Fruit fly (Drosophila melanogaster) whole organism, wandering third instar larva: ENCODE data around the gene CG31807.
A peak's percentile ranks its signal among the peaks of the same experiment; 100 is the strongest.

Experiments
- Abd-B ChIP-seq: fragments of >200 bp; optimal IDR thresholded peaks from 2 replicates; lab custom pipeline; 2017; ENCODE audit warnings: missing biosample characterization, missing genetic modification characterization
- CG32264 ChIP-seq: fragments of 200-800 bp; sonication (Bioruptor generic); optimal IDR thresholded peaks from 2 replicates; lab custom pipeline; 2016; ENCODE audit warnings: missing biosample characterization, missing genetic modification characterization
- CG9705 ChIP-seq: fragments of 200-800 bp; sonication (Bioruptor generic); optimal IDR thresholded peaks from 2 replicates; lab custom pipeline; 2018; ENCODE audit warnings: missing biosample characterization, mild to moderate bottlenecking, missing genetic modification characterization
- CrebA ChIP-seq: fragments of 200-800 bp; sonication (Bioruptor generic); optimal IDR thresholded peaks from 2 replicates; lab custom pipeline; 2016; ENCODE audit warnings: missing biosample characterization, mild to moderate bottlenecking, missing genetic modification characterization, borderline replicate concordance
- Dfd ChIP-seq: fragments of >200 bp; optimal IDR thresholded peaks from 2 replicates; lab custom pipeline; 2017; ENCODE audit warnings: missing biosample characterization, missing genetic modification characterization
- Dif ChIP-seq: fragments of 200-275, 200-300 bp; sonication (Bioruptor generic); optimal IDR thresholded peaks from 2 replicates; lab custom pipeline; 2018; ENCODE audit warnings: missing biosample characterization, missing genetic modification characterization; ENCODE audit not compliant: partially characterized antibody
- GATAd ChIP-seq: sonication (Bioruptor generic); optimal IDR thresholded peaks from 2 replicates; lab custom pipeline; 2016; ENCODE audit warnings: missing biosample characterization, missing genetic modification characterization
- HLH106 ChIP-seq: fragments of 200-800 bp; optimal IDR thresholded peaks from 3 replicates; lab custom pipeline; 2019; ENCODE audit warnings: missing biosample characterization, mild to moderate bottlenecking, missing genetic modification characterization, moderate library complexity
- Hnf4 ChIP-seq: fragments of 200-800 bp; sonication (Bioruptor generic); optimal IDR thresholded peaks from 2 replicates; lab custom pipeline; 2016; ENCODE audit warnings: missing biosample characterization, mild to moderate bottlenecking, missing genetic modification characterization
- Hr78 ChIP-seq: fragments of >200 bp; optimal IDR thresholded peaks from 2 replicates; lab custom pipeline; 2017; ENCODE audit warnings: missing biosample characterization, missing genetic modification characterization
- Hr83 ChIP-seq: fragments of 200-300 bp; sonication (Bioruptor generic); optimal IDR thresholded peaks from 2 replicates; lab custom pipeline; 2016; ENCODE audit warnings: missing biosample characterization, mild to moderate bottlenecking, missing genetic modification characterization, moderate library complexity; ENCODE audit not compliant: poor library complexity, severe bottlenecking
- Mio ChIP-seq: sonication (Bioruptor generic); optimal IDR thresholded peaks from 2 replicates; lab custom pipeline; 2016; ENCODE audit warnings: missing biosample characterization, missing genetic modification characterization
- Myc ChIP-seq: fragments of >200 bp; optimal IDR thresholded peaks from 2 replicates; lab custom pipeline; 2017
- OdsH ChIP-seq: fragments of 200-800 bp; sonication (Bioruptor generic); optimal IDR thresholded peaks from 2 replicates; lab custom pipeline; 2016; ENCODE audit warnings: missing biosample characterization, mild to moderate bottlenecking, missing genetic modification characterization
- Rel ChIP-seq, 2 experiments: fragments of 200-800 bp; sonication (Bioruptor generic) in 1 of 2; optimal IDR thresholded peaks; 2 replicates in 1 of 2; 3 replicates in 1 of 2; lab custom pipeline; 2016 to 2019; ENCODE audit warnings: mild to moderate bottlenecking in 2 of 2, missing biosample characterization in 2 of 2, missing genetic modification characterization in 2 of 2, moderate library complexity in 1 of 2
- Sp1 ChIP-seq: fragments of 200-800 bp; sonication (Bioruptor generic); optimal IDR thresholded peaks from 3 replicates; lab custom pipeline; 2019; ENCODE audit warnings: missing biosample characterization, mild to moderate bottlenecking, missing genetic modification characterization, moderate library complexity
- br ChIP-seq: fragments of 200-800 bp; sonication (Bioruptor generic); optimal IDR thresholded peaks from 2 replicates; lab custom pipeline; 2016; ENCODE audit warnings: missing biosample characterization, missing genetic modification characterization
- brk ChIP-seq: fragments of 200-800 bp; sonication (Bioruptor generic); optimal IDR thresholded peaks from 2 replicates; lab custom pipeline; 2016; ENCODE audit warnings: missing biosample characterization, mild to moderate bottlenecking, missing genetic modification characterization
- dl ChIP-seq, 2 experiments: fragments of 175-275, 200-275 bp in 1 of 2; fragments of 200-275 bp in 1 of 2; sonication (Bioruptor generic); optimal IDR thresholded peaks; lab custom pipeline; 2018; ENCODE audit warnings: mild to moderate bottlenecking in 2 of 2, missing biosample characterization in 2 of 2, missing genetic modification characterization in 2 of 2, moderate library complexity in 2 of 2; ENCODE audit not compliant: partially characterized antibody in 2 of 2, insufficient read depth in 1 of 2
- foxo ChIP-seq, 2 experiments: fragments of 200-800 bp; sonication (Bioruptor generic); optimal IDR thresholded peaks; 2 replicates in 1 of 2; 3 replicates in 1 of 2; lab custom pipeline; 2016 to 2017; ENCODE audit warnings: missing biosample characterization in 2 of 2, missing genetic modification characterization in 2 of 2
- fru ChIP-seq: fragments of 200-800 bp; sonication (Bioruptor generic); optimal IDR thresholded peaks from 3 replicates; lab custom pipeline; 2016; ENCODE audit warnings: missing biosample characterization, mild to moderate bottlenecking, missing genetic modification characterization
- jim ChIP-seq: fragments of 175-275, 200-325 bp; sonication (Bioruptor generic); optimal IDR thresholded peaks from 2 replicates; lab custom pipeline; 2016; ENCODE audit warnings: missing biosample characterization, mild to moderate bottlenecking, missing genetic modification characterization
- lola ChIP-seq: fragments of >200 bp; optimal IDR thresholded peaks from 2 replicates; lab custom pipeline; 2017; ENCODE audit warnings: missing biosample characterization, missing genetic modification characterization
- pan ChIP-seq: fragments of >200 bp; optimal IDR thresholded peaks from 2 replicates; lab custom pipeline; 2017
- psq ChIP-seq: fragments of 200-800 bp; sonication (Bioruptor generic); optimal IDR thresholded peaks from 3 replicates; lab custom pipeline; 2017; ENCODE audit warnings: missing biosample characterization, mild to moderate bottlenecking, missing genetic modification characterization, moderate library complexity
- rgr ChIP-seq: fragments of 200-800 bp; sonication (Bioruptor generic); optimal IDR thresholded peaks from 3 replicates; lab custom pipeline; 2016; ENCODE audit warnings: missing biosample characterization, mild to moderate bottlenecking, missing genetic modification characterization
- tai ChIP-seq: sonication (Bioruptor generic); optimal IDR thresholded peaks from 2 replicates; lab custom pipeline; 2016; ENCODE audit warnings: missing biosample characterization, missing genetic modification characterization

Gene CG31807

dm6 chr2L:16719643-16720515 lies 36.1 kb upstream of the CG31807 start, which contains the start of gene Cyt-c-p:
Gene Cyt-c-p (plus strand): TSS chr2L:16719932.
- TF ChIP-seq CG32264 (GFP tag; lab: Kevin White, UChicago) (no peak), OdsH (peak; percentile 19), Hr78 (GFP tag; lab: Kevin White, UChicago) (no peak), Mio (GFP tag; lab: Kevin White, UChicago) (no peak), brk (GFP tag; lab: Kevin White, UChicago) (no peak), Myc (lab: Kevin White, UChicago) (peak; percentile 19), Hr83 (GFP tag; lab: Kevin White, UChicago) (peak; percentile 28), rgr (GFP tag; lab: Kevin White, UChicago) (peak; percentile 19), dl (GFP tag; optimal IDR thresholded peaks at IDR 0.05; lab: Kevin White, UChicago; ENCODE audit: insufficient read depth in 1 of 2, partially characterized antibody in 2 of 2) (no peak), jim (GFP tag; lab: Kevin White, UChicago) (no peak), Rel (GFP tag; optimal IDR thresholded peaks at IDR 0.05; lab: Kevin White, UChicago) (no peak), Rel (tag; optimal IDR thresholded peaks at IDR 0.05; lab: Kevin White, UChicago) (peak; percentile 83), Dif (GFP tag; lab: Kevin White, UChicago) (peak; percentile 0), CrebA (GFP tag; lab: Kevin White, UChicago) (no peak), foxo (GFP tag; optimal IDR thresholded peaks at IDR 0.05; lab: Kevin White, UChicago) (peak in 1 of 2 experiments; percentile 28), psq (GFP tag; lab: Kevin White, UChicago) (no peak), HLH106 (peak; percentile 13), pan (no peak), Hnf4 (no peak)

DNA sequence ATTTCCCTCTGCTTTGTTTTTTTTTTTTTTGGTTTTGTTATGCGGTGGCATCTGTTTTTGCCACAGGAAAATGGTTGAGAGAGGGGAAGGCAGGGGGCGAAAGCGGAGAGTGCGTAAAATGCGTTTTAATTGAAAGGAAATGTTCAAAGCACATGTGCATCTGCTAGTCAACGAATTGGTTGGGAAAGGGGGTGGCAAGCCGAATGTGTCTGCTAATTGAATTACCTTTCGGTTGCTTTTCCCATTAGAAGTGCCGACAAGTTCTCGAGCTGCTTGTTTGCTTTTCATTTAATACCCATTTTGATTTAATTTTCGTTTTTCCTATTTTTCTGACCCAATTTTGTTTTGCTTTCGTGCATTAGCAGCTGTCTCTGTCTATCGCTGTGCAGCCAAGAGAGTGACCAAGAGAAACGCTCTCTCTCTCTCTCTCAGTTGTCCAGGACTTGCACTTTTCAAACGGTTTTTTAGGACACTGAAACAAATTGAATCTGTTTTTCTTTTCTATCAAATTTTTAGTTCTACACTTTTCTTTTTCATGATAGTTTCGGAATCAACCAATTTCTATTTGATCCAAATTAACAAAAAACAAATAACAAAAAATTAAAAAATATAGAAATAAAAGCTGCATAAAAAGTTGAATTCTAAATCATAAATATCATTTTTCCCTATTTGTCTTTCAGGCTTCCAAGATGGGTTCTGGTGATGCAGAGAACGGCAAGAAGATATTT lies 34.8 kb upstream of the CG31807 start:
- no peak for TF ChIP-seq Hr78 (GFP tag; lab: Kevin White, UChicago)
- no peak for TF ChIP-seq tai (GFP tag; lab: Kevin White, UChicago)
- TF ChIP-seq Dfd (GFP tag; lab: Kevin White, UChicago): no peak
- TF ChIP-seq fru (GFP tag; lab: Kevin White, UChicago): no peak
- no peak for TF ChIP-seq Dif (GFP tag; lab: Kevin White, UChicago)
- no peak for TF ChIP-seq psq (GFP tag; lab: Kevin White, UChicago)
- no peak for TF ChIP-seq brk (GFP tag; lab: Kevin White, UChicago)
- no peak for TF ChIP-seq Hnf4
- no peak for TF ChIP-seq lola (GFP tag; lab: Kevin White, UChicago)
- no peak for TF ChIP-seq CG32264 (GFP tag; lab: Kevin White, UChicago)
- TF ChIP-seq br (GFP tag; lab: Kevin White, UChicago): no peak
- no peak for TF ChIP-seq HLH106
- no peak for TF ChIP-seq CG9705 (GFP tag; lab: Kevin White, UChicago)

DNA sequence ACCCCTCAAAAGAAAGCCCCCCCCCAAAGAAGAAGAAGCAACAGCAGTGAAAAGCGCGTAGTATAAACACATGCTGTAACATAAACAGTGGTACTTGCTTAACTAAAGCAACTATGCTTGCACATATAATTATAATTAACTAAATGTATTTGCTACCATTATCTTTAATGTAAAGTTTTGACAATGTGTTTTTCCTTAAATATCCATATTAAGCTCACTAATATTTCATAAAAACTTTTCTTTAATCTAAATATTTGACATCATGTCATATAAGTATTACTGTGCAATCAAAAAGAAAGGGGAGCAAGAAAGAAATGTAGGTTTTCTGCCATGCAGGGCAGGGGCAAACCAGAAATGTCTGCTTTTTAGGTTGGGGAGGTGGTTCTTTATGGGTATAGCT lies 33.0 kb upstream of the CG31807 start:
- no peak for TF ChIP-seq br (GFP tag; lab: Kevin White, UChicago)
- TF ChIP-seq Abd-B (GFP tag; lab: Kevin White, UChicago): no peak
- TF ChIP-seq psq (GFP tag; lab: Kevin White, UChicago): no peak
- no peak for TF ChIP-seq CG9705 (GFP tag; lab: Kevin White, UChicago)
- no peak for TF ChIP-seq dl (GFP tag; optimal IDR thresholded peaks at IDR 0.05; lab: Kevin White, UChicago; ENCODE audit: insufficient read depth in 1 of 2, partially characterized antibody in 2 of 2)
- TF ChIP-seq GATAd: no peak
- no peak for TF ChIP-seq Sp1 (GFP tag; lab: Kevin White, UChicago)
- no peak for TF ChIP-seq CrebA (GFP tag; lab: Kevin White, UChicago)
- no peak for TF ChIP-seq Hr78 (GFP tag; lab: Kevin White, UChicago)
